Worm (Caenorhabditis elegans) whole organism, L1 larva: ENCODE results near the gene R13A5.15.

Source experiments
- C16A3.4 ChIP-seq: fragments of 150-350 bp; optimal IDR thresholded peaks from 2 replicates; lab custom pipeline; 2014; ENCODE audit warnings: missing biosample characterization, missing genetic modification characterization
- C34B4.2 ChIP-seq: sonication (generic microtip); optimal IDR thresholded peaks from 2 replicates; lab custom pipeline; 2017; ENCODE audit warnings: mild to moderate bottlenecking, missing genetic modification characterization, missing compliant biosample characterization
- alr-1 ChIP-seq: fragments of 200-800 bp; sonication (Bioruptor generic); optimal IDR thresholded peaks from 2 replicates; lab custom pipeline; 2018; ENCODE audit warnings: borderline replicate concordance, mild to moderate bottlenecking, missing genetic modification characterization, missing compliant biosample characterization
- aly-2 ChIP-seq: fragments of 150-350 bp; optimal IDR thresholded peaks from 2 replicates; lab custom pipeline; 2014; ENCODE audit warnings: missing biosample characterization, missing genetic modification characterization
- blmp-1 ChIP-seq: fragments of 150-350 bp; optimal IDR thresholded peaks from 2 replicates; lab custom pipeline; 2014; ENCODE audit warnings: missing biosample characterization, missing genetic modification characterization
- ceh-8 ChIP-seq: fragments of 200-800 bp; sonication (Bioruptor generic); optimal IDR thresholded peaks from 2 replicates; lab custom pipeline; 2018; ENCODE audit warnings: mild to moderate bottlenecking, missing genetic modification characterization, moderate library complexity, missing compliant biosample characterization
- ceh-82 ChIP-seq, 3 experiments: fragments of 150-350 bp in 1 of 3; sonication (generic microtip) in 2 of 3; optimal IDR thresholded peaks; 2 replicates each; lab custom pipeline; 2014 to 2017; ENCODE audit warnings: missing biosample characterization in 3 of 3, missing genetic modification characterization in 3 of 3
- ceh-88 ChIP-seq: fragments of 200-800 bp; sonication (Bioruptor generic); IDR thresholded peaks from 2 replicates; pipeline ENCODE4 v1.3.6; 2022; ENCODE audit warnings: missing genetic modification characterization, missing compliant biosample characterization
- ces-1 ChIP-seq: fragments of 150-350 bp; optimal IDR thresholded peaks from 2 replicates; lab custom pipeline; 2014; ENCODE audit warnings: missing biosample characterization, missing genetic modification reagents, missing genetic modification characterization
- dsc-1 ChIP-seq: sonication (generic microtip); optimal IDR thresholded peaks from 2 replicates; lab custom pipeline; 2016; ENCODE audit warnings: mild to moderate bottlenecking, missing genetic modification characterization, missing compliant biosample characterization
- efl-1 ChIP-seq, 4 experiments: fragments of 150-350 bp; optimal IDR thresholded peaks in 3 of 4; peaks in 1 of 4; 1 replicate in 1 of 4; 2 replicates in 3 of 4; lab custom pipeline; 2014; ENCODE audit warnings: missing biosample characterization in 2 of 4, missing genetic modification characterization in 2 of 4, missing genetic modification reagents in 2 of 4
- efl-3 ChIP-seq: fragments of 200-800 bp; sonication (Bioruptor generic); optimal IDR thresholded peaks from 2 replicates; lab custom pipeline; 2018; ENCODE audit warnings: mild to moderate bottlenecking, missing genetic modification characterization, missing compliant biosample characterization
- egl-13 ChIP-seq: sonication (generic microtip); optimal IDR thresholded peaks from 2 replicates; lab custom pipeline; 2016; ENCODE audit warnings: missing genotype, missing genetic modification reagents, missing genetic modification characterization, missing compliant biosample characterization
- elt-3 ChIP-seq, 6 experiments: fragments of 150-350 bp in 1 of 6; sonication (generic microtip); optimal IDR thresholded peaks; 2 replicates each; lab custom pipeline; 2017 to 2018; ENCODE audit warnings: missing biosample characterization in 6 of 6, missing genetic modification characterization in 6 of 6, inconsistent platforms in 1 of 6
- fkh-4 ChIP-seq: sonication (generic microtip); optimal IDR thresholded peaks from 2 replicates; lab custom pipeline; 2016; ENCODE audit warnings: missing compliant biosample characterization, missing genetic modification characterization, borderline replicate concordance
- fos-1 ChIP-seq: fragments of 150-350 bp; optimal IDR thresholded peaks from 2 replicates; lab custom pipeline; 2014; ENCODE audit warnings: missing biosample characterization, missing genetic modification characterization
- hlh-17 ChIP-seq: fragments of 200-800 bp; sonication (Bioruptor generic); optimal IDR thresholded peaks from 2 replicates; lab custom pipeline; 2018; ENCODE audit warnings: missing genetic modification characterization, mild to moderate bottlenecking, missing compliant biosample characterization, moderate library complexity, borderline replicate concordance
- hpl-2 ChIP-seq: fragments of 150-350 bp; optimal IDR thresholded peaks from 2 replicates; lab custom pipeline; 2014; ENCODE audit warnings: missing biosample characterization, missing genetic modification reagents, missing genetic modification characterization
- irx-1 ChIP-seq: sonication (generic microtip); optimal IDR thresholded peaks from 2 replicates; lab custom pipeline; 2016; ENCODE audit warnings: missing genetic modification characterization, missing compliant biosample characterization
- jun-1 ChIP-seq: fragments of 150-350 bp; optimal IDR thresholded peaks from 2 replicates; lab custom pipeline; 2014; ENCODE audit warnings: missing biosample characterization, missing genetic modification reagents, missing genetic modification characterization
- lin-15B ChIP-seq: fragments of 150-350 bp; sonication (generic microtip); optimal IDR thresholded peaks from 3 replicates; lab custom pipeline; 2014; ENCODE audit warnings: missing biosample characterization, missing genetic modification characterization
- lin-39 ChIP-seq: fragments of 150-350 bp; optimal IDR thresholded peaks from 2 replicates; lab custom pipeline; 2014; ENCODE audit warnings: missing biosample characterization, missing genetic modification reagents, missing genetic modification characterization
- mab-9 ChIP-seq: fragments of 200-800 bp; sonication (Bioruptor generic); IDR thresholded peaks from 2 replicates; pipeline ENCODE4 v1.3.6; 2022; ENCODE audit warnings: missing genetic modification reagents, missing genetic modification characterization, missing compliant biosample characterization
- mdl-1 ChIP-seq, 2 experiments: fragments of 150-350 bp; optimal IDR thresholded peaks; 2 replicates each; lab custom pipeline; 2014 to 2017; ENCODE audit warnings: missing biosample characterization in 2 of 2, missing genetic modification characterization in 2 of 2, inconsistent platforms in 1 of 2
- mep-1 ChIP-seq: fragments of 150-350 bp; optimal IDR thresholded peaks from 2 replicates; lab custom pipeline; 2014; ENCODE audit warnings: missing biosample characterization, missing genetic modification characterization
- nhr-11 ChIP-seq: fragments of 150-350 bp; optimal IDR thresholded peaks from 2 replicates; lab custom pipeline; 2014; ENCODE audit warnings: missing biosample characterization, missing genetic modification characterization
- nhr-12 ChIP-seq: sonication (generic microtip); optimal IDR thresholded peaks from 2 replicates; lab custom pipeline; 2017; ENCODE audit warnings: missing biosample characterization, missing genetic modification characterization
- nhr-20 ChIP-seq: sonication (generic microtip); optimal IDR thresholded peaks from 2 replicates; lab custom pipeline; 2016; ENCODE audit warnings: mild to moderate bottlenecking, missing genetic modification characterization, missing compliant biosample characterization
- nhr-237 ChIP-seq: fragments of 150-350 bp; optimal IDR thresholded peaks from 2 replicates; lab custom pipeline; 2014; ENCODE audit warnings: missing biosample characterization, missing genetic modification characterization
- nhr-47 ChIP-seq: sonication (generic microtip); optimal IDR thresholded peaks from 2 replicates; lab custom pipeline; 2016; ENCODE audit warnings: mild to moderate bottlenecking, missing genetic modification characterization, moderate library complexity, missing compliant biosample characterization
- nhr-85 ChIP-seq: sonication (generic microtip); peaks from one replicate; lab custom pipeline; 2016; ENCODE audit warnings: missing genetic modification characterization, inconsistent platforms, missing compliant biosample characterization
- pag-3 ChIP-seq: sonication (generic microtip); optimal IDR thresholded peaks from 2 replicates; lab custom pipeline; 2017; ENCODE audit warnings: missing genetic modification characterization, mild to moderate bottlenecking, missing compliant biosample characterization, antibody characterized with exemption, borderline replicate concordance; ENCODE audit not compliant: insufficient read depth
- pqm-1 ChIP-seq: sonication (generic microtip); optimal IDR thresholded peaks from 3 replicates; lab custom pipeline; 2017; ENCODE audit warnings: missing biosample characterization, missing genetic modification characterization
- skn-1 ChIP-seq: fragments of 150-350 bp; optimal IDR thresholded peaks from 2 replicates; lab custom pipeline; 2014; ENCODE audit warnings: missing biosample characterization, missing genetic modification characterization
- snu-23 ChIP-seq: sonication (generic microtip); optimal IDR thresholded peaks from 2 replicates; lab custom pipeline; 2016; ENCODE audit warnings: missing genetic modification characterization, missing compliant biosample characterization
- sup-37 ChIP-seq: fragments of 200-800 bp; sonication (Bioruptor generic); optimal IDR thresholded peaks from 2 replicates; lab custom pipeline; 2018; ENCODE audit warnings: mild to moderate bottlenecking, missing genetic modification characterization, missing compliant biosample characterization
- swsn-7 ChIP-seq: sonication (generic microtip); optimal IDR thresholded peaks from 2 replicates; lab custom pipeline; 2016; ENCODE audit warnings: missing genetic modification characterization, missing compliant biosample characterization
- tbx-2 ChIP-seq: sonication (generic microtip); optimal IDR thresholded peaks from 2 replicates; lab custom pipeline; 2016; ENCODE audit warnings: missing genetic modification characterization, missing compliant biosample characterization
- unc-130 ChIP-seq: fragments of 150-350 bp; optimal IDR thresholded peaks from 2 replicates; lab custom pipeline; 2017; ENCODE audit warnings: missing biosample characterization, missing genetic modification characterization, inconsistent platforms
- unc-30 ChIP-seq: sonication (generic microtip); optimal IDR thresholded peaks from 2 replicates; lab custom pipeline; 2017; ENCODE audit warnings: missing biosample characterization, missing genetic modification characterization
- unc-62 ChIP-seq: fragments of 150-350 bp; optimal IDR thresholded peaks from 2 replicates; lab custom pipeline; 2014; ENCODE audit warnings: missing biosample characterization, missing genetic modification reagents, missing genetic modification characterization
- unc-86 ChIP-seq: sonication (generic microtip); optimal IDR thresholded peaks from 2 replicates; lab custom pipeline; 2016; ENCODE audit warnings: missing genetic modification characterization, missing compliant biosample characterization
- xbp-1 ChIP-seq: sonication (generic microtip); optimal IDR thresholded peaks from 2 replicates; lab custom pipeline; 2016; ENCODE audit warnings: missing genetic modification characterization, missing compliant biosample characterization
- ztf-4 ChIP-seq: fragments of 150-350 bp; optimal IDR thresholded peaks from 2 replicates; lab custom pipeline; 2014; ENCODE audit warnings: missing biosample characterization, missing genetic modification characterization

R13A5.15 gene

DNA sequence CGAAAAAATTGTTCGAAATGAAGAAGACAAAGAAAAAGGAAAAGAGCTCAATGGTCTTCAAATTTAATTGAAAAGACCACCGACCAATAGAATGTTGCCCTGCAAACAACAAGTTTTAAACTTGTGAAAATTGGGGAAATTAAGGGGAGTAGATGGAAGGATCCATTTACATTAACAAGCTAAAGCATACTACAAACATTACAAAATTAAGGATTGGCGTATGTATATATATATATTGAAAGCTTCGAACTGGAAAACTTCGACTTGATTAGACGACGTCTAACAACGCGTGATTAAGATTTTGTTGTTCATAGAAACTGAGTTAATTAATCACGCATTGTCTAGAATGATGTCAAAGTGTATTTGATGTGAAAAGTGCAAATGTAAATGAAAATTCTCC, at the start of gene R13A5.15:
R13A5.15 (minus strand) TSS at position 101 of the 400 bp plus-strand sequence.
- peak; percentile 30 for TF ChIP-seq ceh-8 (GFP tag; lab: Kevin White, UChicago)
- TF ChIP-seq aly-2: no peak
- no peak for TF ChIP-seq hlh-17 (GFP tag; lab: Kevin White, UChicago)
- TF ChIP-seq nhr-12 (tag; lab: Kevin White, UChicago): no peak

DNA sequence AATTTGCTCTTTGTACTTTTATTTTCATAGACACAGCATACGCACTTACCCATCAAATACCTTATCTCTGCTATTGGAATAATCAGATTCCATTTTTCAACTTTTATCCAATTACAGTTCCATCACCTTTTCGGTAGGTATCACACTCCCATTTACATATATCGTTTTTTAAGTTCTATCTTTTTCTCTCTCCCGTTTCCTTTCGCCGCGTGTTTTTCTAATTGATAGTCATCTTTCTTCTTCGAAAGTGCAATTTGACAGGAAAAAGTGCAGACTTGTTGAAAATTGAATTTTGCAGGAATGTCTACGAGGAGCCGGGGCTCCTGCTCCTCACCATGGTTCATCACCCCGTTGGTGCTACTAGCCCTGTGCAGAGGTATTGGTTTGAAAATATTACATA, 37.0 kb upstream of the R13A5.15 start, which contains the start of gene fbn-1:
fbn-1 (plus strand) TSS at position 301 of the 400 bp plus-strand sequence.
- TF ChIP-seq nhr-237 (tag; lab: Kevin White, UChicago) (no peak), pag-3 (tag; lab: Kevin White, UChicago) (no peak), unc-30 (tag; lab: Kevin White, UChicago) (no peak), blmp-1 (tag; lab: Kevin White, UChicago) (no peak), mdl-1 (tag; optimal IDR thresholded peaks at IDR 0.05; lab: Kevin White, UChicago) (no peak), unc-86 (no peak), lin-15B (tag; lab: Kevin White, UChicago) (no peak), dsc-1 (tag; lab: Kevin White, UChicago) (no peak), sup-37 (GFP tag; lab: Kevin White, UChicago) (no peak), ces-1 (no peak), irx-1 (no peak), nhr-20 (no peak), nhr-85 (no peak), mep-1 (no peak), aly-2 (no peak), ceh-88 (GFP tag; lab: Robert Waterston, UW) (no peak), xbp-1 (tag; lab: Kevin White, UChicago) (no peak), hlh-17 (GFP tag; lab: Kevin White, UChicago) (no peak), snu-23 (no peak), fkh-4 (tag; lab: Kevin White, UChicago) (no peak)

DNA sequence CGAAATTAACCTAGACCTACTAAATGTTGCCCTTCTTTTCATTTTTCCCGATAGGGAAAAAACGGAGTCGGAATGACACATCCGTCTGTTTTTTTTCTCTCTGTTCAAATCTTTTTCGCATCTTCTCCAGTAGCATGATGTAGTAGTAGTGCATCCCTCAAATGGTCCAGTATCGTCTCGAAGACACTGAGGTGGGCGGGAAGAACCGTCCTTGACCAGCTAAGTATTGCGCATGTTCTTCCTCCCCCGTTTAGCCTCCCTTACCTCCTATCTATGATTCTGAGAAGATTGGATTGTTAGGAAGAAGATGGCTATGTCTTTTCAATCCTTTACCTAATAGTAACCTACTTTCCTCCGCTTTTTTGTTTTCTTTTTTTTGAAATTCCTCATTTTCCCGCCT, 34.8 kb upstream of the R13A5.15 start:
- TF ChIP-seq hpl-2 (no peak), alr-1 (tag; lab: Kevin White, UChicago) (no peak), pqm-1 (no peak), ceh-88 (GFP tag; lab: Robert Waterston, UW) (no peak), elt-3 (tag; optimal IDR thresholded peaks at IDR 0.05; lab: Kevin White, UChicago) (peak in 1 of 6 experiments; percentile 14), ceh-82 (tag; optimal IDR thresholded peaks at IDR 0.05; lab: Kevin White, UChicago) (no peak), snu-23 (no peak), C34B4.2 (no peak), mab-9 (GFP tag; lab: Robert Waterston, UW) (no peak), blmp-1 (tag; lab: Kevin White, UChicago) (peak; percentile 49), tbx-2 (tag; lab: Kevin White, UChicago) (no peak), swsn-7 (tag; lab: Kevin White, UChicago) (no peak), skn-1 (no peak), C16A3.4 (tag; lab: Kevin White, UChicago) (no peak), egl-13 (tag; lab: Kevin White, UChicago) (no peak), nhr-47 (tag; lab: Kevin White, UChicago) (no peak), lin-39 (tag; lab: Kevin White, UChicago) (no peak)

DNA sequence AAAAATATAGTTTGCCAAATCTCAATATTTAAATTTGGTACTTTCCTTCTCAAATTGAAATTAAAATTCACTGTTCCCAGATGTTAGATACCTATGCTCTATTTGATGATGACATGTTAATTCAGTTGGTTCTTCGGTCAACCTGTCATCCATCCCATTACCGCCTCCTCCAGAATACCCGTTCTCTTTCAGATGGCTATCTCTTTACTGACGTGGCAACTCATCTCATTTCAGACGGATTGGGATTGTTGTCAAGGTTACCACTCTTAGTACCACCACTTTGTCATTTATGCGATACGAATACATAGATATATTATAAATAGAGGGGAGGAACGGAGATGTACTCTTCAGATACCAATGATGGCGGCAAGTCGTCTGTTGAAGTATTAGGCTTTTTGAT, 33.2 kb upstream of the R13A5.15 start:
- no peak for TF ChIP-seq fos-1
- no peak for TF ChIP-seq efl-1 (optimal IDR thresholded peaks at IDR 0.05; lab: Kevin White, UChicago)
- TF ChIP-seq efl-1 (GFP tag; optimal IDR thresholded peaks at IDR 0.05 in 1 of 2; lab: Kevin White, UChicago): no peak
- TF ChIP-seq xbp-1 (tag; lab: Kevin White, UChicago): no peak
- no peak for TF ChIP-seq unc-62 (GFP tag; lab: Kevin White, UChicago)
- TF ChIP-seq nhr-11 (tag; lab: Kevin White, UChicago): no peak
- no peak for TF ChIP-seq dsc-1 (tag; lab: Kevin White, UChicago)
- no peak for TF ChIP-seq unc-130 (tag; lab: Kevin White, UChicago)
- no peak for TF ChIP-seq lin-15B (tag; lab: Kevin White, UChicago)
- TF ChIP-seq ztf-4: no peak
- no peak for TF ChIP-seq jun-1 (tag; lab: Kevin White, UChicago)
- TF ChIP-seq efl-3: no peak
